Fruit fly (Drosophila melanogaster) Kc167 (cell line): ENCODE data around the gene ranshi.

Experiments
- Myc ChIP-seq: fragments of >200 bp; optimal IDR thresholded peaks from 2 replicates; lab custom pipeline; 2017; ENCODE audit warnings: missing external identifiers
- Sin3A ChIP-seq: fragments of >200 bp; optimal IDR thresholded peaks from 2 replicates; lab custom pipeline; 2018; ENCODE audit warnings: missing external identifiers
- h ChIP-seq: fragments of >200 bp; optimal IDR thresholded peaks from 3 replicates; lab custom pipeline; 2018; ENCODE audit warnings: missing external identifiers
- insv ChIP-seq: fragments of >200 bp; optimal IDR thresholded peaks from 3 replicates; lab custom pipeline; 2018; ENCODE audit warnings: missing external identifiers
- psq ChIP-seq: fragments of >200 bp; optimal IDR thresholded peaks from 2 replicates; lab custom pipeline; 2017; ENCODE audit warnings: missing external identifiers
- ttk ChIP-seq: sonication (Bioruptor generic); optimal IDR thresholded peaks from 2 replicates; lab custom pipeline; 2017; ENCODE audit warnings: missing external identifiers

Gene ranshi

dm6 chr3R:8729542-8729941 is at the start of gene ranshi:
Gene ranshi, minus strand, starts transcription at chr3R:8729693.
- no peak for TF ChIP-seq h (lab: Kevin White, UChicago)
- TF ChIP-seq psq (lab: Kevin White, UChicago): no peak
- TF ChIP-seq ttk (lab: Kevin White, UChicago): no peak
- no peak for TF ChIP-seq Sin3A (lab: Kevin White, UChicago)
- TF ChIP-seq insv (lab: Kevin White, UChicago): no peak
- TF ChIP-seq Myc (lab: Kevin White, UChicago): no peak

DNA sequence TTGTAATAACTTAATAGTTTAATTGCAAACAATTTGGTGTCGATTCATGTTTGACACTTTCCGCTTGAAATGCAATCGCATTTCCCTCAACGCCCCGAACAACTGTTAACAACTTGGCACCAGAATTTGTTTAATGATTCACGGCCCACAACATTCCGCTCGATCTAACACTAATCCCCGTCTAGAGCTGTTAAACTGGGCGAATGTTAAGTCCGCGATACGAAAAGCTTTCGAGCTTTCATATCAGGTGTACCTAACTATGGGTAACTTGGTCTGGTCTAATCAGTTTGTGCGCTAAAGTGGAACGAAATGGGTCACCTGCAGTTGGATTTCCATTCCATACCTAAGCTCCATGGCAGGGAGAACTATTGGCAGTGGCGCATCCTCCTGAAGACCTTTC is 43.6 kb upstream of the ranshi start, which contains the start of gene CG34301:
CG34301 (plus strand) TSS at position 301 of the 400 bp plus-strand sequence.
- TF ChIP-seq ttk (lab: Kevin White, UChicago): no peak
- TF ChIP-seq h (lab: Kevin White, UChicago): no peak
- no peak for TF ChIP-seq Sin3A (lab: Kevin White, UChicago)
- no peak for TF ChIP-seq Myc (lab: Kevin White, UChicago)
- no peak for TF ChIP-seq insv (lab: Kevin White, UChicago)
- TF ChIP-seq psq (lab: Kevin White, UChicago): no peak

DNA sequence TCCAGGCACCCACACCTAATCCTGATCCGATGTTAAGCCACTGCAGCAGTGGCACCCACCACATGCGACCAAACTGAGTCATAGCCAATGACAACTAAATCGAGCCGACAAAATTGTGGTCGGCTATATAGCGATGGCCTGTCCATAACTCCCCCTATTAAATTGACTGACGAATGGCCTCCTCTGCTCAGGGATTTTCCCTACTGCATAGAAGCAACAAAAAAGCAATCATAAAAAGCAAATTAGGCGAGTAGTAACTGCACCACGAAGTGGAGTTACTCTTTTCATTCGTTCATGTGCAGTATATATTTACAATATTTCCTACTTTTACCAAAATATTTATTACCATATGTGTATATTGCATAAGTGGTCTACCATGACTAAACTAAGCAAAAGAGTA is 43.1 kb upstream of the ranshi start, which contains the start of gene CG13318:
CG13318 (minus strand) TSS at position 101 of the 400 bp plus-strand sequence.
- TF ChIP-seq Sin3A (lab: Kevin White, UChicago) (no peak), Myc (lab: Kevin White, UChicago) (no peak), psq (lab: Kevin White, UChicago) (no peak), ttk (lab: Kevin White, UChicago) (no peak), h (lab: Kevin White, UChicago) (no peak), insv (lab: Kevin White, UChicago) (no peak)

dm6 chr3R:8769094-8769493 is 39.6 kb upstream of the ranshi start, which contains the start of gene CG8236:
Gene CG8236, plus strand, starts transcription at chr3R:8769394.
- TF ChIP-seq h (lab: Kevin White, UChicago) (no peak), insv (lab: Kevin White, UChicago) (no peak), Sin3A (lab: Kevin White, UChicago) (no peak), Myc (lab: Kevin White, UChicago) (no peak), ttk (lab: Kevin White, UChicago) (no peak), psq (lab: Kevin White, UChicago) (no peak)

DNA sequence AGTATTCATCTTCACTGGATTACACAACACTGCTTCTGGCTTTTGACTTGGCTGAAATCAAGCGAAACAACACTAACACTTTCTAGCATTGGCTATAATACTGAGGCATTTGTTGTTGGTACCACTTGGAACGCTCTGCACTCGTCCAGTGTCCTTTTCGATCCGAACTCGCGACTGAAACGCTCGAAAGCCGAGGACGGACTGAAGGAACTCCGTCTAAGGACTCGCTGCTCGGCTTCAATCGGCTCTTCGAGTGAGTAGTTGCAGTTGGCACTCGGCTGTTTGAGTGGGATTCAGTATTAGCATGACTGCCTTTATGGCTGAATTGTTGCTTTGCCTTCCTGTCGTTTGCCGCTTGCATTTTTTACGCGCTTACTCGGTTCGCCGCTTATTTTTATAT is 38.5 kb upstream of the ranshi start, which contains the start of the genes CG34135 and CG11768:
CG34135 (minus strand) TSS at position 194 of the 400 bp plus-strand sequence.
CG11768 (minus strand) TSS at position 203 of the 400 bp plus-strand sequence.
- TF ChIP-seq psq (lab: Kevin White, UChicago): no peak
- no peak for TF ChIP-seq h (lab: Kevin White, UChicago)
- TF ChIP-seq Sin3A (lab: Kevin White, UChicago): no peak
- no peak for TF ChIP-seq ttk (lab: Kevin White, UChicago)
- no peak for TF ChIP-seq Myc (lab: Kevin White, UChicago)
- TF ChIP-seq insv (lab: Kevin White, UChicago): no peak

dm6 chr3R:8748776-8749126 is 19.3 kb upstream of the ranshi start:
- TF ChIP-seq h (lab: Kevin White, UChicago) (no peak), insv (lab: Kevin White, UChicago) (no peak), Sin3A (lab: Kevin White, UChicago) (no peak), Myc (lab: Kevin White, UChicago) (no peak), ttk (lab: Kevin White, UChicago) (no peak), psq (lab: Kevin White, UChicago) (no peak)

- no peak for TF ChIP-seq Myc (lab: Kevin White, UChicago)
- TF ChIP-seq ttk (lab: Kevin White, UChicago): no peak
- TF ChIP-seq h (lab: Kevin White, UChicago): no peak
- TF ChIP-seq Sin3A (lab: Kevin White, UChicago): no peak
- TF ChIP-seq insv (lab: Kevin White, UChicago): no peak
- no peak for TF ChIP-seq psq (lab: Kevin White, UChicago)
Observed at dm6 chr3R:8747871-8748775, 18.6 kb upstream of the ranshi start.

- TF ChIP-seq Myc (lab: Kevin White, UChicago) (no peak), h (lab: Kevin White, UChicago) (no peak), ttk (lab: Kevin White, UChicago) (no peak), psq (lab: Kevin White, UChicago) (no peak), Sin3A (lab: Kevin White, UChicago) (no peak), insv (lab: Kevin White, UChicago) (no peak)
Observed at dm6 chr3R:8747134-8747870, 17.8 kb upstream of the ranshi start, which contains the start of the genes CG9801 and Nasp. Gene CG9801, minus strand, starts transcription at chr3R:8747675. Gene Nasp, plus strand, starts transcription at chr3R:8747798.

- TF ChIP-seq ttk (lab: Kevin White, UChicago): no peak
- TF ChIP-seq psq (lab: Kevin White, UChicago): no peak
- no peak for TF ChIP-seq Myc (lab: Kevin White, UChicago)
- no peak for TF ChIP-seq h (lab: Kevin White, UChicago)
- TF ChIP-seq insv (lab: Kevin White, UChicago): no peak
- no peak for TF ChIP-seq Sin3A (lab: Kevin White, UChicago)
Observed at dm6 chr3R:8746354-8746753, 16.9 kb upstream of the ranshi start.

DNA sequence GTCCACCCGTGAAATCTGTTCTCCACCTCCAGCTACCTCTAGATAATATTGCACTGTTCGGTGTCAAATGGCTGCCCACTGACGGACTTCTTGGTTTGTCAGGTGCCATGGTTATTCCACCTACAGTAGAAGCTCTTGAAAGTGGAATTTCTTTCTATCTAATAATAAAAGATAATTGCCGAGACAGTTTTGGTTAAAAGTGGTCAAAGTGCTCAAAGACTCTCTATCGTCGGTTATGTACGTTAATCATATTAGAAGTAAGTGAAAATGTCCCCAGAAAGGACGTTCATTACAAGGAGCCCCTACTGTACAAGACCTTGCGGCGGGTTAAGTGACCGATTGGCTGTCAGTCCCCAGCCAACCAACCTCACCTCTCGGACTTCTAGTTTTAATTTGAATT is 14.7 kb upstream of the ranshi start:
- TF ChIP-seq insv (lab: Kevin White, UChicago) (no peak), ttk (lab: Kevin White, UChicago) (no peak), Sin3A (lab: Kevin White, UChicago) (no peak), Myc (lab: Kevin White, UChicago) (no peak), h (lab: Kevin White, UChicago) (no peak), psq (lab: Kevin White, UChicago) (no peak)
